Fruit fly (Drosophila melanogaster) whole organism, embryonic: ENCODE measurements around the gene wb.

Experiments
- Atf-2 ChIP-seq: fragments of 200-800 bp; sonication (Bioruptor generic); optimal IDR thresholded peaks from 2 replicates; lab custom pipeline; 2016; ENCODE audit warnings: missing biosample characterization, missing genetic modification characterization
- Atf6 ChIP-seq: fragments of 200-800 bp; sonication (Bioruptor generic); IDR thresholded peaks from 2 replicates; pipeline ENCODE4 v1.3.6; 2022; ENCODE audit warnings: missing biosample characterization, missing genetic modification characterization
- Bgb ChIP-seq: fragments of 200-800 bp; sonication (Bioruptor generic); IDR thresholded peaks from 2 replicates; pipeline ENCODE4 v1.3.6; 2022; ENCODE audit warnings: missing biosample characterization, missing genetic modification characterization; ENCODE audit not compliant: partially characterized antibody
- CG1024 ChIP-seq: fragments of 200-800 bp; sonication (Bioruptor generic); IDR thresholded peaks from 2 replicates; pipeline ENCODE4 v1.3.6; 2022; ENCODE audit warnings: missing biosample characterization, missing genetic modification characterization
- CG10321 ChIP-seq: fragments of 200-800 bp; sonication (Bioruptor generic); IDR thresholded peaks from 2 replicates; pipeline ENCODE4 v1.3.6; 2022; ENCODE audit warnings: missing biosample characterization, missing genetic modification characterization
- CG10462 ChIP-seq: fragments of 200-800 bp; sonication (Bioruptor generic); optimal IDR thresholded peaks from 2 replicates; lab custom pipeline; 2016; ENCODE audit warnings: missing biosample characterization, missing genetic modification characterization
- CG10979 ChIP-seq: fragments of 200-800 bp; sonication (Bioruptor generic); optimal IDR thresholded peaks from 2 replicates; lab custom pipeline; 2018; ENCODE audit warnings: missing biosample characterization, mild to moderate bottlenecking, missing genetic modification characterization, moderate library complexity
- CG11695 ChIP-seq: fragments of 200-800 bp; sonication (Bioruptor generic); IDR thresholded peaks from 3 replicates; pipeline ENCODE4 v1.3.6; 2022; ENCODE audit warnings: missing biosample characterization, missing genetic modification characterization
- CG12744 ChIP-seq: fragments of 200-800 bp; sonication (Bioruptor generic); optimal IDR thresholded peaks from 2 replicates; lab custom pipeline; 2016; ENCODE audit warnings: missing biosample characterization, missing genetic modification characterization
- CG12942 ChIP-seq: fragments of 200-800 bp; sonication (Bioruptor generic); optimal IDR thresholded peaks from 3 replicates; lab custom pipeline; 2016; ENCODE audit warnings: missing biosample characterization, missing genetic modification characterization
- CG13296 ChIP-seq: fragments of 200-800 bp; sonication (Bioruptor generic); optimal IDR thresholded peaks from 3 replicates; lab custom pipeline; 2018; ENCODE audit warnings: missing biosample characterization, mild to moderate bottlenecking, missing genetic modification characterization
- CG13894 ChIP-seq: fragments of 200-800 bp; sonication (Bioruptor generic); optimal IDR thresholded peaks from 3 replicates; lab custom pipeline; 2018; ENCODE audit warnings: missing biosample characterization, mild to moderate bottlenecking, missing genetic modification characterization, moderate library complexity
- CG14710 ChIP-seq: fragments of 200-800 bp; sonication (Bioruptor generic); optimal IDR thresholded peaks from 3 replicates; lab custom pipeline; 2019; ENCODE audit warnings: missing biosample characterization, mild to moderate bottlenecking, missing genetic modification characterization, moderate library complexity
- CG1603 ChIP-seq: fragments of 200-800 bp; sonication (Bioruptor generic); optimal IDR thresholded peaks from 2 replicates; lab custom pipeline; 2019; ENCODE audit warnings: missing biosample characterization, mild to moderate bottlenecking, missing genetic modification characterization, moderate library complexity
- CG17802 ChIP-seq: fragments of 200-800 bp; sonication (Bioruptor generic); optimal IDR thresholded peaks from 2 replicates; lab custom pipeline; 2018; ENCODE audit warnings: missing biosample characterization, mild to moderate bottlenecking, missing genetic modification characterization, moderate library complexity
- CG2116 ChIP-seq: fragments of 200-800 bp; sonication (Bioruptor generic); optimal IDR thresholded peaks from 3 replicates; lab custom pipeline; 2018; ENCODE audit warnings: missing biosample characterization, mild to moderate bottlenecking, missing genetic modification characterization
- CG2120 ChIP-seq: fragments of 200-800 bp; sonication (Bioruptor generic); optimal IDR thresholded peaks from 3 replicates; lab custom pipeline; 2016; ENCODE audit warnings: missing biosample characterization, missing genetic modification characterization
- CG2875 ChIP-seq: fragments of 200-800 bp; sonication (Bioruptor generic); optimal IDR thresholded peaks from 2 replicates; lab custom pipeline; 2017; ENCODE audit warnings: missing biosample characterization, mild to moderate bottlenecking, missing genetic modification characterization, missing genetic modification reagents
- CG3065 ChIP-seq: fragments of 200-800 bp; sonication (Bioruptor generic); optimal IDR thresholded peaks from 2 replicates; lab custom pipeline; 2016; ENCODE audit warnings: missing biosample characterization, missing genetic modification characterization
- CG5180 ChIP-seq: fragments of 200-800 bp; sonication (Bioruptor generic); optimal IDR thresholded peaks from 3 replicates; lab custom pipeline; 2017; ENCODE audit warnings: missing biosample characterization, missing genetic modification characterization, mild to moderate bottlenecking, moderate library complexity, missing genetic modification reagents
- CG6654 ChIP-seq: fragments of 200-800 bp; sonication (Bioruptor generic); optimal IDR thresholded peaks from 2 replicates; lab custom pipeline; 2017; ENCODE audit warnings: missing biosample characterization, mild to moderate bottlenecking, missing genetic modification characterization
- CG7372 ChIP-seq: fragments of 200-800 bp; sonication (Bioruptor generic); IDR thresholded peaks from 2 replicates; pipeline ENCODE4 v1.3.6; 2022; ENCODE audit warnings: missing biosample characterization, missing genetic modification characterization
- CTCF ChIP-seq: fragments of 200-800 bp; sonication (Bioruptor generic); optimal IDR thresholded peaks from 2 replicates; lab custom pipeline; 2017; ENCODE audit warnings: missing biosample characterization, mild to moderate bottlenecking, missing genetic modification characterization, moderate library complexity
- CoRest ChIP-seq: fragments of 200-800 bp; sonication (Bioruptor generic); optimal IDR thresholded peaks from 3 replicates; lab custom pipeline; 2018; ENCODE audit warnings: missing biosample characterization, mild to moderate bottlenecking, missing genetic modification characterization, moderate library complexity
- Dad ChIP-seq: fragments of 200-800 bp; sonication (Bioruptor generic); optimal IDR thresholded peaks from 3 replicates; lab custom pipeline; 2016; ENCODE audit warnings: missing biosample characterization, missing genetic modification characterization
- E2f1 ChIP-seq: fragments of 200-800 bp; sonication (Bioruptor generic); IDR thresholded peaks from 2 replicates; pipeline ENCODE4 v1.3.6; 2022; ENCODE audit warnings: missing biosample characterization, missing genetic modification characterization
- GATAe ChIP-seq: fragments of 200-800 bp; sonication (Bioruptor generic); conservative IDR thresholded peaks from 2 replicates; pipeline ENCODE4 v1.3.6; 2022; ENCODE audit warnings: missing biosample characterization, missing genetic modification characterization
- HLH4C ChIP-seq: fragments of 200-800 bp; sonication (Bioruptor generic); IDR thresholded peaks from 3 replicates; pipeline ENCODE4 v1.3.6; 2022; ENCODE audit warnings: missing biosample characterization, missing genetic modification characterization; ENCODE audit not compliant: partially characterized antibody
- MBD-R2 ChIP-seq: fragments of 200-800 bp; sonication (Bioruptor generic); IDR thresholded peaks from 2 replicates; pipeline ENCODE4 v1.3.6; 2022; ENCODE audit warnings: missing biosample characterization, missing genetic modification characterization
- MESR4 ChIP-seq: fragments of 200-800 bp; sonication (Bioruptor generic); optimal IDR thresholded peaks from 2 replicates; lab custom pipeline; 2018; ENCODE audit warnings: missing biosample characterization, mild to moderate bottlenecking, missing genetic modification characterization, moderate library complexity
- Max ChIP-seq: fragments of 200-800 bp; sonication (Bioruptor generic); optimal IDR thresholded peaks from 2 replicates; lab custom pipeline; 2016; ENCODE audit warnings: missing biosample characterization, mild to moderate bottlenecking, missing genetic modification characterization
- Neu2 ChIP-seq: fragments of 200-800 bp; sonication (Bioruptor generic); optimal IDR thresholded peaks from 3 replicates; lab custom pipeline; 2016; ENCODE audit warnings: missing biosample characterization, missing genetic modification characterization, borderline replicate concordance
- Ssrp ChIP-seq: fragments of 200-800 bp; sonication (Bioruptor generic); optimal IDR thresholded peaks from 2 replicates; lab custom pipeline; 2018; ENCODE audit warnings: missing biosample characterization, mild to moderate bottlenecking, missing genetic modification characterization, moderate library complexity
- aop ChIP-seq: fragments of 200-800 bp; sonication (Bioruptor generic); IDR thresholded peaks from 2 replicates; pipeline ENCODE4 v1.3.6; 2022; ENCODE audit warnings: missing biosample characterization, missing genetic modification characterization
- ase ChIP-seq: fragments of 200-800 bp; sonication (Bioruptor generic); IDR thresholded peaks from 3 replicates; pipeline ENCODE4 v1.3.6; 2022; ENCODE audit warnings: missing biosample characterization, missing genetic modification characterization
- cg ChIP-seq: fragments of 200-800 bp; sonication (Bioruptor generic); optimal IDR thresholded peaks from 3 replicates; lab custom pipeline; 2019; ENCODE audit warnings: missing biosample characterization, mild to moderate bottlenecking, missing genetic modification characterization, moderate library complexity
- dan ChIP-seq: fragments of 200-800 bp; sonication (Bioruptor generic); IDR thresholded peaks from 2 replicates; pipeline ENCODE4 v1.3.6; 2022; ENCODE audit warnings: missing biosample characterization, missing genetic modification characterization
- esg ChIP-seq: fragments of 200-800 bp; sonication (Bioruptor generic); conservative IDR thresholded peaks from 2 replicates; pipeline ENCODE4 v1.3.6; 2022; ENCODE audit warnings: missing biosample characterization, missing genetic modification characterization
- knrl ChIP-seq: fragments of 200-800 bp; sonication (Bioruptor generic); IDR thresholded peaks from 3 replicates; pipeline ENCODE4 v1.3.6; 2022; ENCODE audit warnings: missing biosample characterization, missing genetic modification characterization; ENCODE audit not compliant: partially characterized antibody
- lbe ChIP-seq: fragments of 200-800 bp; sonication (Bioruptor generic); optimal IDR thresholded peaks from 2 replicates; lab custom pipeline; 2016; ENCODE audit warnings: missing biosample characterization, mild to moderate bottlenecking, missing genetic modification characterization
- lilli ChIP-seq: fragments of 200-800 bp; sonication (Bioruptor generic); optimal IDR thresholded peaks from 3 replicates; lab custom pipeline; 2016; ENCODE audit warnings: missing biosample characterization, missing genetic modification characterization
- pan ChIP-seq, 4 experiments: fragments of >200 bp in 3 of 4; fragments of 200-800 bp in 1 of 4; sonication (Bioruptor generic) in 1 of 4; optimal IDR thresholded peaks in 3 of 4; IDR thresholded peaks in 1 of 4; 2 replicates each; pipeline versions ENCODE4 v1.3.6 to Lab custom; 2017 to 2022; ENCODE audit warnings: missing biosample characterization in 2 of 4, missing genetic modification characterization in 2 of 4, mixed read lengths in 1 of 4
- pros ChIP-seq: fragments of 200-800 bp; sonication (Bioruptor generic); optimal IDR thresholded peaks from 3 replicates; lab custom pipeline; 2019; ENCODE audit warnings: missing biosample characterization, mild to moderate bottlenecking, missing genetic modification characterization, moderate library complexity
- run ChIP-seq: fragments of 200-800 bp; sonication (Bioruptor generic); optimal IDR thresholded peaks from 3 replicates; lab custom pipeline; 2018; ENCODE audit warnings: missing biosample characterization, mild to moderate bottlenecking, missing genetic modification characterization
- shn ChIP-seq: fragments of 200-800 bp; sonication (Bioruptor generic); optimal IDR thresholded peaks from 3 replicates; lab custom pipeline; 2016; ENCODE audit warnings: missing biosample characterization, missing genetic modification characterization
- slp2 ChIP-seq: fragments of 200-800 bp; sonication (Bioruptor generic); optimal IDR thresholded peaks from 2 replicates; lab custom pipeline; 2016; ENCODE audit warnings: missing biosample characterization, missing genetic modification characterization
- sqz ChIP-seq: fragments of 200-800 bp; sonication (Bioruptor generic); optimal IDR thresholded peaks from 3 replicates; lab custom pipeline; 2018; ENCODE audit warnings: missing biosample characterization, mild to moderate bottlenecking, missing genetic modification characterization
- sr ChIP-seq: fragments of 200-800 bp; sonication (Bioruptor generic); IDR thresholded peaks from 3 replicates; pipeline ENCODE4 v1.3.6; 2022; ENCODE audit warnings: missing biosample characterization, missing genetic modification characterization
- tll ChIP-seq, 2 experiments: fragments of 200-800 bp in 1 of 2; fragments of >200 bp in 1 of 2; sonication (Bioruptor generic) in 1 of 2; optimal IDR thresholded peaks; 2 replicates each; lab custom pipeline; 2017 to 2019; ENCODE audit warnings: missing biosample characterization in 2 of 2, missing genetic modification characterization in 2 of 2, mild to moderate bottlenecking in 1 of 2, moderate library complexity in 1 of 2

wb gene

DNA sequence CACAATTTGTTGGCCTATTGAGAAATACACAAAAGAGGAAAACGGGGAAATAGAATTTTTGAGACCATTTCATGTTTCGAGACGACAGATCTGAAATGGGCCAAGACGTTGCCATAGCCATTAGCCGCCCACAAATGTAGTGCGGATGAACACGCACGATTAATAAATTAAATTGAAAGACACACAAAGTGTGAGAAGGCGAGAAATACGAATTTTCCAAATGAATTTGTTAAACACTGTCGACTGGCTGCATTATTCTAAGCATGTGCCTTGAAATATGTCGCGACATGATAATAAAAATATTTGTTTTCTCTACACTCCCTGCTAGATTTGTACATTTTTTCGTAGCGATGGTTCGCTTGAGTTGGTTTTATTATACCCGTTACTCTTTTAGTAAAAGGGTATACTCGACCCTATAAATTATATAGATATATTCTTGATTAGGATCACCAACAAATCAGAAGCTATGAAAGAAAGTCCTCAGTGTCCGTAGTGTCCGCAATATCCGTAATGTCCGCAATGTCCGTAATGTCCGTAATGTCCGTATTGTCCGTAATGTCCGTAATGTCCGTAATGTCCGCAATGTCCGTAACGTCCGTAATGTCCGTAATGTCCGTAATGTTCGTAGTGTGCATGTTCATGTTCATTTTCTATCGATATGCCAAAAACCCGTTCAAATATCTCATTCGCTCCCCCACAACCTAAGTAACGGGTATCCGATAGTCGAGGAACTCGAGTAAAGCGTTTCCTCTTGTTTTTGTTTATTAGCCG, 113.8 kb downstream of the wb start:
- peak; percentile 40; the same call in 1 of the 2 replicates for TF ChIP-seq Bgb (GFP tag; lab: Robert Waterston, UW)
- peak; percentile 8 for TF ChIP-seq Max (GFP tag; lab: Kevin White, UChicago)
- no peak for TF ChIP-seq HLH4C (GFP tag; lab: Robert Waterston, UW)
- TF ChIP-seq CG10979 (tag; lab: Kevin White, UChicago), result peak; percentile 52
- TF ChIP-seq CG3065, result no peak
- 0 out of 2 replicates have a peak, but pooled peaks have one; percentile 21 for TF ChIP-seq CG7372
- peak; percentile 93 for TF ChIP-seq sr
- TF ChIP-seq esg (GFP tag; lab: Robert Waterston, UW), result 0 out of 2 replicates have a peak, but pooled peaks have one; percentile 15
- no peak for TF ChIP-seq CG17802 (tag; lab: Kevin White, UChicago)
- TF ChIP-seq ase, result 0 out of 3 replicates have a peak, but pooled peaks have one; percentile 43
- no peak for TF ChIP-seq tll (GFP tag; optimal IDR thresholded peaks at IDR 0.05; lab: Kevin White, UChicago)
- TF ChIP-seq CG13894 (tag; lab: Kevin White, UChicago), result no peak
- TF ChIP-seq pan (optimal IDR thresholded peaks at IDR 0.05; lab: Kevin White, UChicago), result no peak
- TF ChIP-seq pan (GFP tag; optimal IDR thresholded peaks at IDR 0.05 in 1 of 2, IDR thresholded peaks at IDR 0.05 in 1 of 2), result peak in 1 of 2 experiments; percentile 45
- no peak for TF ChIP-seq lbe
- TF ChIP-seq CG11695 (GFP tag; lab: Robert Waterston, UW), result no peak
- TF ChIP-seq CG13296 (GFP tag; lab: Kevin White, UChicago), result no peak
- TF ChIP-seq MESR4, result no peak
- peak; percentile 54 for TF ChIP-seq CG2120 (GFP tag; lab: Kevin White, UChicago)
- no peak for TF ChIP-seq CG2875 (GFP tag; lab: Kevin White, UChicago)
- no peak for TF ChIP-seq MBD-R2
- TF ChIP-seq Ssrp (tag; lab: Kevin White, UChicago), result peak; percentile 42
- TF ChIP-seq CG2116 (GFP tag; lab: Kevin White, UChicago), result peak; percentile 10
- peak; percentile 3 for TF ChIP-seq shn
- TF ChIP-seq CG5180 (GFP tag; lab: Kevin White, UChicago), result no peak
- TF ChIP-seq CG1024 (GFP tag; lab: Robert Waterston, UW), result no peak
- no peak for TF ChIP-seq run (tag; lab: Kevin White, UChicago)
- no peak for TF ChIP-seq CG10321 (GFP tag; lab: Robert Waterston, UW)
- peak; percentile 59 for TF ChIP-seq CoRest (tag; lab: Kevin White, UChicago)
- TF ChIP-seq pros (GFP tag; lab: Kevin White, UChicago), result no peak
- no peak for TF ChIP-seq sqz
- TF ChIP-seq CG6654 (GFP tag; lab: Kevin White, UChicago), result peak; percentile 28
- peak; percentile 52 for TF ChIP-seq lilli (GFP tag; lab: Kevin White, UChicago)
- TF ChIP-seq Dad (GFP tag; lab: Kevin White, UChicago), result no peak
- no peak for TF ChIP-seq CTCF (GFP tag; lab: Kevin White, UChicago)
- TF ChIP-seq slp2 (GFP tag; lab: Kevin White, UChicago), result no peak
- TF ChIP-seq E2f1, result peak; percentile 38
- TF ChIP-seq dan, result no peak
- TF ChIP-seq CG12942 (GFP tag; lab: Kevin White, UChicago), result no peak
- TF ChIP-seq CG14710 (tag; lab: Kevin White, UChicago), result peak; percentile 33
- TF ChIP-seq CG10462 (GFP tag; lab: Kevin White, UChicago), result no peak
- TF ChIP-seq cg (GFP tag; lab: Kevin White, UChicago), result no peak
- TF ChIP-seq Atf-2 (GFP tag; lab: Kevin White, UChicago), result no peak
- TF ChIP-seq GATAe (GFP tag; lab: Robert Waterston, UW), result no peak
- TF ChIP-seq CG12744, result no peak
- TF ChIP-seq knrl (GFP tag; lab: Robert Waterston, UW), result no peak
- TF ChIP-seq CG1603 (tag; lab: Kevin White, UChicago), result peak; percentile 30
- peak; percentile 48; the same call in 1 of the 2 replicates for TF ChIP-seq Atf6 (GFP tag; lab: Robert Waterston, UW)
- TF ChIP-seq aop, result no peak
- no peak for TF ChIP-seq Neu2 (GFP tag; lab: Kevin White, UChicago)
